Worm (Caenorhabditis elegans): Measurements from ENCODE around the gene clec-185.

clec-185 gene

DNA sequence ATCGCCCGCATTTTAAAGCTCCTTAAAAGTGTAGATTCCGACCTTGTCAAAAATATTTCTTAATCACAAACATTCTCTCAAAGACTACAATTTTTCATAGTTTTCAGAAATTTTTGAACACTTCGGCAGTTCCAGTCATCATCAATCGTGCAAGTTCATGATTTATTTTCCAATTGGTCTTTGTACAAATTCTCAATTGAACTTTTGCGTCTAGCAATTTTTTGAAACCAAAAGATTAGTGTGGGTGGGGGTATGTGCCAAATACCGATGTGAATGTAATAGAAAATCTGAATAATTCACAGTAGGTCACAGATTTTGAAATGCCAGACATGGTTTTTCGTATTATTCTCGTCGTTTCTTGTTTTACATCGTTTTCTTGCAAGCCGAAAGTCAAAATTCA, at the start of gene clec-185:
clec-185 (plus strand) TSS at position 301 of the 400 bp plus-strand sequence.
- TF ChIP-seq cog-1 (tag; optimal IDR thresholded peaks at IDR 0.05) (no peak), T22C8.4 (GFP tag; IDR thresholded peaks at IDR 0.05) (no peak), flt-1 (GFP tag; IDR thresholded peaks at IDR 0.05) (no peak), tab-1 (GFP tag; IDR thresholded peaks at IDR 0.05) (no peak), med-1 (GFP tag; optimal IDR thresholded peaks at IDR 0.05; ENCODE audit: insufficient read depth) (no peak), ref-1 (GFP tag; conservative IDR thresholded peaks at IDR 0.05) (no peak), ztf-29 (GFP tag; IDR thresholded peaks at IDR 0.05) (no peak), klf-2 (GFP tag; conservative IDR thresholded peaks at IDR 0.05) (no peak), ztf-23 (GFP tag; IDR thresholded peaks at IDR 0.05) (no peak)

ce11 chrIV:12389951-12390350, 48.5 kb upstream of the clec-185 start, which contains the start of gene spe-45:
Gene spe-45, minus strand, starts transcription at chrIV:12390095.
- no peak for TF ChIP-seq flt-1 (GFP tag; IDR thresholded peaks at IDR 0.05)

DNA sequence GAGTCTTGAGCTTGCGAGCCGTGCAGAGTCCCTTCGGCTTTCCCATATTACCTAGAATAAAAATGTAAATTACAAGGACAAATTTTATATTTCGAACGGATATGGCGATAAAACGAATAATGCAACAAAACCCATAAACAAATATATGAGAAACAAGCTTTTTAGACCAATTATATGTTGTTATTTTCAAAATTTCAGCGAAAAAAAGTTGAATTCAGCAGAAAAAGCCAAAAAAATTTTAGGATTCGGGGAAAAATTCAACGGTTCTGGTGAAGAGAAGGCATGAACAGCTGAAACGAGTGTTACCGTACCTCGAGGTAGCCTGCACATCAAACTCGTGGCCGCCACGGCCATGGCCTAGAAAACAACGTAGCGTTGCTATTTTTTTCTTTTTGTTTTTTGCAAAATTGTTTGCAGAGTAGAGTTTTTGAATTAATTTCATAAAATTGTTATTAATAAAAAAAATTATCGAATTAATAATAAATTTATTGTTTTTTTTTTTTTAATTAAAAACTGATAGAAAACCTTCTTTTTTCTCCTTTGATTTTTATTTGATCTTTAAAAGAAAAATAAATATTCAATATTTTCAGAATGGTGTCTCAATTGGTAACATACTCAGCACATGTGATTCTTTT, 47.3 kb upstream of the clec-185 start, which contains the start of the genes rps-23 and dpm-3:
rps-23 (minus strand) TSS at position 51 of the 635 bp plus-strand sequence.
dpm-3 (plus strand) TSS at position 585 of the 635 bp plus-strand sequence.
- TF ChIP-seq med-1 (GFP tag; optimal IDR thresholded peaks at IDR 0.05; ENCODE audit: insufficient read depth) (no peak), tab-1 (GFP tag; IDR thresholded peaks at IDR 0.05) (0 out of 2 replicates have a peak, but pooled peaks have one; percentile 43), ref-1 (GFP tag; conservative IDR thresholded peaks at IDR 0.05) (no peak), T22C8.4 (GFP tag; IDR thresholded peaks at IDR 0.05) (no peak), ztf-23 (GFP tag; IDR thresholded peaks at IDR 0.05) (peak; percentile 83), ztf-29 (GFP tag; IDR thresholded peaks at IDR 0.05) (0 out of 2 replicates have a peak, but pooled peaks have one; percentile 8), cog-1 (tag; optimal IDR thresholded peaks at IDR 0.05) (peak; percentile 60), flt-1 (GFP tag; IDR thresholded peaks at IDR 0.05) (peak; percentile 87), klf-2 (GFP tag; conservative IDR thresholded peaks at IDR 0.05) (peak; percentile 64; the same call in 1 of the 2 replicates)

DNA sequence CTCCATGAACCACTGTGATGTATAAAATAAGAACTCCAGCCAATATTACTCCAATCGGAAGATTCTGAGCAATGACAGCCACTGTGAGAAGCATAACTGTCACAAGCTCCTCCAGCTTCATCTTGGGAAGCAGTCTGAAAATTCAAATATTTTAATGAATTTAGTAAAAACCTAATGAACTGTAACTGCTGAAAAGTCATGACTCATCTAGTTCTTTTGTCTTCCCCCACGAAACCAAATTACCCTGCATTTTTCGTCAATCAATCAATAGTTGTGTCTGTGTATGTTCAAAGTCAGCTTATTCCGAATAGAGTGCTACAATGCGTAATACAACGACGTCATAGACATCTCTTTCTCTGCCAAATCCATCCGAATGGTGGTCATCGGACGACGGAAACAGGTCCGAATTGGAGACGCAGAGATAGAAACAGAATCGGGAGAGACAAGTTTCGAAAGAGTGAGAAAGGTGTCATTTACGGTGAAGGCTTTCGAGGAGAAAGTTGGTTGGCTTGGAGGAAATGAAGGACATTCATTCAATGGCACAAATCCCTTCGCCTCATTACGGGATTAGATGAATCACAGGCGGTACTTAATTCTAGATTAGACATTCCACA, 41.7 kb upstream of the clec-185 start:
- no peak for TF ChIP-seq klf-2 (GFP tag; conservative IDR thresholded peaks at IDR 0.05)
- TF ChIP-seq tab-1 (GFP tag; IDR thresholded peaks at IDR 0.05), result no peak
- no peak for TF ChIP-seq ztf-29 (GFP tag; IDR thresholded peaks at IDR 0.05)
- TF ChIP-seq ref-1 (GFP tag; conservative IDR thresholded peaks at IDR 0.05), result no peak
- no peak for TF ChIP-seq flt-1 (GFP tag; IDR thresholded peaks at IDR 0.05)
- no peak for TF ChIP-seq ztf-23 (GFP tag; IDR thresholded peaks at IDR 0.05)
- TF ChIP-seq med-1 (GFP tag; optimal IDR thresholded peaks at IDR 0.05; ENCODE audit: insufficient read depth), result no peak
- TF ChIP-seq cog-1 (tag; optimal IDR thresholded peaks at IDR 0.05), result no peak

DNA sequence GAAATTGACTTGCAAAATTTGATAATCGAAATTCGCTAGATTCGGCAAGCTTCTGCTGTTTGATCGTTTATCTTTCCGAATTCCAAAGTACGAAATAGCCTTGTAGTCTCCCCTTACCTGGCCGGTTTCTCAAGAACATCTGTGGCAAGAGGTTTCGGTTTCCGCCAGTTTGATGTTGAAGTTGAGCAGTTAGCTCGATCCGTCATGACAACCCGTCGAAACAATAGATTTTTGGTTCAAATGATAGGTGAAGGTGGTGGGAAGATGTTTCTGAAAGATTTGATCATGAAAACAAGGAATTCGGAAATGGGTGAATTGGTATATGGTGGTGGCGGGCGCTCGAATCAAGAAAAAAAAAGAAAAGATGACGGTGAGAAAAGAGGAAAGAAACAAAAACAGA, 40.0 kb upstream of the clec-185 start, which contains the start of gene acs-20:
acs-20 (minus strand) TSS at position 270 of the 400 bp plus-strand sequence.
- no peak for TF ChIP-seq flt-1 (GFP tag; IDR thresholded peaks at IDR 0.05)
- TF ChIP-seq T22C8.4 (GFP tag; IDR thresholded peaks at IDR 0.05), result no peak
- no peak for TF ChIP-seq ztf-29 (GFP tag; IDR thresholded peaks at IDR 0.05)
- no peak for TF ChIP-seq ref-1 (GFP tag; conservative IDR thresholded peaks at IDR 0.05)
- no peak for TF ChIP-seq med-1 (GFP tag; optimal IDR thresholded peaks at IDR 0.05; ENCODE audit: insufficient read depth)
- no peak for TF ChIP-seq tab-1 (GFP tag; IDR thresholded peaks at IDR 0.05)
- TF ChIP-seq klf-2 (GFP tag; conservative IDR thresholded peaks at IDR 0.05), result no peak
- no peak for TF ChIP-seq ztf-23 (GFP tag; IDR thresholded peaks at IDR 0.05)

DNA sequence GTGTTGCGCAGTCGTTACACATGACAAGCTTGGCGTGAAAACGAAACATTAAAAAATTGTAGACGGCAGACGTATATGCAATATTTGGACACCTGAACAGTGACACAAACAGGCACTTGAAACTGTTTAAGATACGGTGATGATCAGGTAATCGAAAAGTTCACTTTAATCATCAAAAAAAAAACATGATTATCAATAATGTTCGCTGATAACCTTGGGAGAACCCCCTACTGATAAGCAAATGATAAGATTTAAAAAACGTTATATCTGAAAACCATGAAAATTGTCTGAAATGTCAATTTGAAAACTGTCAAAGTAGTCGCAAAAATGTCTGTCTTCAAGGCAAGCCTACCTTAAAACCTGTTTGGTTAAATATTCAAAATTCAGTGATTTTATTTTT, 38.5 kb upstream of the clec-185 start:
- TF ChIP-seq flt-1 (GFP tag; IDR thresholded peaks at IDR 0.05), result no peak
- no peak for TF ChIP-seq ztf-23 (GFP tag; IDR thresholded peaks at IDR 0.05)
- no peak for TF ChIP-seq klf-2 (GFP tag; conservative IDR thresholded peaks at IDR 0.05)
- no peak for TF ChIP-seq ztf-29 (GFP tag; IDR thresholded peaks at IDR 0.05)
- no peak for TF ChIP-seq ref-1 (GFP tag; conservative IDR thresholded peaks at IDR 0.05)
- no peak for TF ChIP-seq med-1 (GFP tag; optimal IDR thresholded peaks at IDR 0.05; ENCODE audit: insufficient read depth)
- TF ChIP-seq cog-1 (tag; optimal IDR thresholded peaks at IDR 0.05), result no peak
- TF ChIP-seq tab-1 (GFP tag; IDR thresholded peaks at IDR 0.05), result no peak
- no peak for TF ChIP-seq T22C8.4 (GFP tag; IDR thresholded peaks at IDR 0.05)

DNA sequence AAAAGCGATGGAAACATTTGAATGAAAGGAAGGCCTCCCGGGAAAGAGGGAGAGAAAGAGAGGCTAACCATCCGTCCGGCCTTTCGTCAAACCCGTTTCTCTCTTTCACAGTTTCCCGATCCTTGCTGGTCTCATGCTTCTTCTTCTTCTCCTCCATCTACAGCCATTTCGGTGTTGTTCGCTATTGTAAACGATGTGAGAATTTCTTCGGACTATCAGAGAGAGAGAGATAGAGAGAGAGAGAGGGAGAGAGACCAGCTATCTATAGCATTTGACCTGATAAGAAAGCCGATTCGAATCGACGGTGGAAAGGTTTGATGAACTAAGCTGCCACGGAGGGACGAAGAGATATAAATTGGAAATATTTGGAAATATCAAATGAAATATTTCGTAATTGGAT, 35.0 kb upstream of the clec-185 start:
- TF ChIP-seq ztf-29 (GFP tag; IDR thresholded peaks at IDR 0.05) (no peak), tab-1 (GFP tag; IDR thresholded peaks at IDR 0.05) (no peak), ztf-23 (GFP tag; IDR thresholded peaks at IDR 0.05) (no peak), med-1 (GFP tag; optimal IDR thresholded peaks at IDR 0.05; ENCODE audit: insufficient read depth) (no peak), T22C8.4 (GFP tag; IDR thresholded peaks at IDR 0.05) (no peak), flt-1 (GFP tag; IDR thresholded peaks at IDR 0.05) (no peak), klf-2 (GFP tag; conservative IDR thresholded peaks at IDR 0.05) (no peak), ref-1 (GFP tag; conservative IDR thresholded peaks at IDR 0.05) (no peak), cog-1 (tag; optimal IDR thresholded peaks at IDR 0.05) (no peak)

DNA sequence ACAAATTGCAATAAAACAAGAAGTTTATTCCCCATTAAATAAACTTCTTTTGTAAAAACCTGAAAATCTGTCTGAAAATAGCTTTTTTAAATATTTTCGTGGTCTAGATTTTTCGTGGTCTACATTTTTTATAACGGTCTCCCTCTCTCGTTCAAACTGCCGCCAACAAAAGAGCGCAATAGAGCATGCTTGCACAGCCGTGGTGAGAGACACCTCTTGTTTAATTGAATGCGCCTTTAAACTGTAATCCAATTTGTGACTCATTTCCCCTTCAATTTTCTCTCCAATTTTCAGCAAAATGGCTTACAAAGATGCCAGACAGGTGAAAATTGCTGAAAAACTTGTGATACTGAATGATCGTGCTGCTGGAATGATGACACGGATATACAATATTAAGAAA, 34.3 kb upstream of the clec-185 start, which contains the start of gene gex-3:
gex-3 (plus strand) TSS at position 295 of the 400 bp plus-strand sequence.
- TF ChIP-seq tab-1 (GFP tag; IDR thresholded peaks at IDR 0.05) (no peak), ref-1 (GFP tag; conservative IDR thresholded peaks at IDR 0.05) (no peak), cog-1 (tag; optimal IDR thresholded peaks at IDR 0.05) (peak; percentile 47)

DNA sequence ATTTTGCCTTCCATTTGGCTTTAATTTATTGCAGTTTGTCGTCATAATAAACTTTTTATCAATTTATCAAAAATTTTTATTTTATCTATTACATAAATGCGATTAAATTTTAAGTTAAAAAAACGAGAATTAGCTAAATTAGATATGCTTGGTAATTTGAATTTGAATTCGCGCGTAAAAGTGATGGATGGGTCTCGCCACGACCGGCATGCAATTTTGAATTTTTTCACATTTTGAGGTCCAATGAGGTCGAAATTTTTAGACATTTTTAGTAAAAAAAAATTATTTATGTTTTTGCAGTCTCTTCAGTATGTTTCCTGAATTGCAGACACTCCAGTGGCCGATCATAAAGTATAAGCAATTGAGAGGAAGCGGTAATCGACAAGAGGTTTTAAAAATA, 29.8 kb upstream of the clec-185 start, which contains the start of gene dsb-1:
dsb-1 (plus strand) TSS at position 301 of the 400 bp plus-strand sequence.
- TF ChIP-seq flt-1 (GFP tag; IDR thresholded peaks at IDR 0.05), result no peak
- no peak for TF ChIP-seq ref-1 (GFP tag; conservative IDR thresholded peaks at IDR 0.05)
- TF ChIP-seq cog-1 (tag; optimal IDR thresholded peaks at IDR 0.05), result no peak
- TF ChIP-seq ztf-29 (GFP tag; IDR thresholded peaks at IDR 0.05), result no peak
- no peak for TF ChIP-seq ztf-23 (GFP tag; IDR thresholded peaks at IDR 0.05)
- TF ChIP-seq T22C8.4 (GFP tag; IDR thresholded peaks at IDR 0.05), result no peak
- no peak for TF ChIP-seq med-1 (GFP tag; optimal IDR thresholded peaks at IDR 0.05; ENCODE audit: insufficient read depth)
- no peak for TF ChIP-seq klf-2 (GFP tag; conservative IDR thresholded peaks at IDR 0.05)
- TF ChIP-seq tab-1 (GFP tag; IDR thresholded peaks at IDR 0.05), result no peak

Data from whole organism, midembryonic.